Worm (Caenorhabditis elegans) whole organism, young adult: ENCODE results near the gene nasp-2.

ENCODE experiments used
- ceh-58 ChIP-seq: fragments of 200-800 bp; sonication (Bioruptor generic); IDR thresholded peaks from 2 replicates; pipeline ENCODE4 v1.3.6; 2022; ENCODE audit warnings: missing genetic modification characterization, missing compliant biosample characterization
- egl-44 ChIP-seq: fragments of 200-800 bp; sonication (Bioruptor generic); IDR thresholded peaks from 2 replicates; pipeline ENCODE4 v1.3.6; 2022; ENCODE audit warnings: missing genetic modification reagents, missing genetic modification characterization, missing compliant biosample characterization
- nfya-1 ChIP-seq: sonication (generic microtip); optimal IDR thresholded peaks from 2 replicates; lab custom pipeline; 2017; ENCODE audit warnings: antibody characterized with exemption, missing compliant biosample characterization, missing genetic modification characterization, borderline replicate concordance; ENCODE audit not compliant: insufficient read depth
- pha-4 ChIP-seq: fragments of 150-350 bp; sonication (generic microtip); optimal IDR thresholded peaks from 2 replicates; lab custom pipeline; 2014; ENCODE audit warnings: missing biosample characterization, missing genetic modification reagents, missing genetic modification characterization

- TF ChIP-seq egl-44 (no peak), ceh-58 (GFP tag; lab: Robert Waterston, UW) (no peak), pha-4 (no peak), nfya-1 (tag; lab: Kevin White, UChicago) (no peak)
Measured at ce11 chrV:13334447-13334846, 22.4 kb upstream of the nasp-2 start.
